Worm (Caenorhabditis elegans) whole organism, young adult: ENCODE data around the gene ztf-1.
A peak's percentile ranks its signal among the peaks of the same experiment; 100 is the strongest.

Experiments
- B0336.3 ChIP-seq: fragments of 200-800 bp; sonication (Bioruptor generic); IDR thresholded peaks from 2 replicates; pipeline ENCODE4 v1.3.6; 2022; ENCODE audit warnings: missing genetic modification characterization, missing compliant biosample characterization
- C06A6.2 ChIP-seq: fragments of 200-800 bp; sonication (Bioruptor generic); conservative IDR thresholded peaks from 2 replicates; pipeline ENCODE4 v1.3.6; 2022; ENCODE audit warnings: missing genetic modification characterization, missing compliant biosample characterization
- K11D2.4 ChIP-seq: fragments of 200-800 bp; sonication (Bioruptor generic); IDR thresholded peaks from 2 replicates; pipeline ENCODE4 v1.3.6; 2022; ENCODE audit warnings: missing genetic modification reagents, missing genetic modification characterization, missing compliant biosample characterization
- K12H6.12 ChIP-seq: fragments of 200-800 bp; sonication (Bioruptor generic); optimal IDR thresholded peaks from 2 replicates; lab custom pipeline; 2018; ENCODE audit warnings: mild to moderate bottlenecking, missing genetic modification characterization, missing compliant biosample characterization
- Y53F4B.3 ChIP-seq: fragments of 200-800 bp; sonication (Bioruptor generic); IDR thresholded peaks from 2 replicates; pipeline ENCODE4 v1.3.6; 2022; ENCODE audit warnings: missing genetic modification reagents, missing genetic modification characterization, missing compliant biosample characterization
- Y56A3A.18 ChIP-seq: fragments of 200-800 bp; sonication (Bioruptor generic); IDR thresholded peaks from 2 replicates; pipeline ENCODE4 v1.3.6; 2022; ENCODE audit warnings: missing genetic modification reagents, missing genetic modification characterization, missing compliant biosample characterization
- Y67H2A.10 ChIP-seq: fragments of 200-800 bp; sonication (Bioruptor generic); conservative IDR thresholded peaks from 2 replicates; pipeline ENCODE4 v1.3.6; 2022; ENCODE audit warnings: missing genetic modification reagents, missing genetic modification characterization, missing compliant biosample characterization
- aptf-3 ChIP-seq: fragments of 200-800 bp; sonication (Bioruptor generic); IDR thresholded peaks from 2 replicates; pipeline ENCODE4 v1.3.6; 2022; ENCODE audit warnings: missing genetic modification characterization, missing compliant biosample characterization
- attf-6 ChIP-seq: fragments of 200-800 bp; sonication (Bioruptor generic); IDR thresholded peaks from 2 replicates; pipeline ENCODE4 v1.3.6; 2022; ENCODE audit warnings: missing genetic modification reagents, missing genetic modification characterization, missing compliant biosample characterization
- cebp-1 ChIP-seq, 2 experiments: fragments of 200-800 bp in 1 of 2; sonication (Bioruptor generic) in 1 of 2; sonication (generic microtip) in 1 of 2; IDR thresholded peaks in 1 of 2; optimal IDR thresholded peaks in 1 of 2; 2 replicates each; pipeline versions ENCODE4 v1.3.6 to Lab custom; 2017 to 2022; ENCODE audit warnings: missing compliant biosample characterization in 2 of 2, missing genetic modification characterization in 2 of 2, mild to moderate bottlenecking in 1 of 2, missing genetic modification reagents in 1 of 2, moderate library complexity in 1 of 2
- ceh-100 ChIP-seq: fragments of 200-800 bp; sonication (Bioruptor generic); IDR thresholded peaks from 2 replicates; pipeline ENCODE4 v1.3.6; 2022; ENCODE audit warnings: missing genetic modification reagents, missing genetic modification characterization, missing compliant biosample characterization
- ceh-27 ChIP-seq: fragments of 200-800 bp; sonication (Bioruptor generic); optimal IDR thresholded peaks from 2 replicates; lab custom pipeline; 2018; ENCODE audit warnings: mild to moderate bottlenecking, missing genetic modification characterization, moderate library complexity, missing compliant biosample characterization
- chd-7 ChIP-seq: sonication (generic microtip); optimal IDR thresholded peaks from 2 replicates; lab custom pipeline; 2016; ENCODE audit warnings: mild to moderate bottlenecking, missing genetic modification characterization, moderate library complexity, missing compliant biosample characterization
- efl-1 ChIP-seq: fragments of 150-350 bp; optimal IDR thresholded peaks from 2 replicates; lab custom pipeline; 2014; ENCODE audit warnings: missing biosample characterization, missing genetic modification reagents, missing genetic modification characterization
- ets-4 ChIP-seq: fragments of 200-800 bp; sonication (Bioruptor generic); optimal IDR thresholded peaks from 2 replicates; lab custom pipeline; 2018; ENCODE audit warnings: mild to moderate bottlenecking, missing genetic modification characterization, missing compliant biosample characterization
- gei-17 ChIP-seq: fragments of 200-800 bp; sonication (Bioruptor generic); optimal IDR thresholded peaks from 2 replicates; lab custom pipeline; 2018; ENCODE audit warnings: mild to moderate bottlenecking, missing genetic modification characterization, missing compliant biosample characterization
- hrde-1 ChIP-seq: sonication (generic microtip); optimal IDR thresholded peaks from 2 replicates; lab custom pipeline; 2016; ENCODE audit warnings: missing genetic modification characterization, mild to moderate bottlenecking, missing compliant biosample characterization, moderate library complexity, missing genotype, missing genetic modification reagents, borderline replicate concordance
- hsf-1 ChIP-seq: fragments of 200-800 bp; sonication (Bioruptor generic); IDR thresholded peaks from 2 replicates; pipeline ENCODE4 v1.3.6; 2022; ENCODE audit warnings: missing genetic modification reagents, missing genetic modification characterization, missing compliant biosample characterization
- lin-54 ChIP-seq: fragments of 200-800 bp; sonication (Bioruptor generic); optimal IDR thresholded peaks from 2 replicates; lab custom pipeline; 2018; ENCODE audit warnings: mild to moderate bottlenecking, missing genetic modification characterization, missing compliant biosample characterization
- madf-8 ChIP-seq: fragments of 200-800 bp; sonication (Bioruptor generic); conservative IDR thresholded peaks from 2 replicates; pipeline ENCODE4 v1.3.6; 2022; ENCODE audit warnings: missing genetic modification reagents, missing genetic modification characterization, missing compliant biosample characterization
- mxl-1 ChIP-seq: sonication (generic microtip); optimal IDR thresholded peaks from 2 replicates; lab custom pipeline; 2016; ENCODE audit warnings: missing genetic modification characterization, missing compliant biosample characterization
- nfyb-1 ChIP-seq: fragments of 200-800 bp; sonication (Bioruptor generic); IDR thresholded peaks from 2 replicates; pipeline ENCODE4 v1.3.6; 2022; ENCODE audit warnings: missing genetic modification reagents, missing genetic modification characterization, missing compliant biosample characterization
- nhr-27 ChIP-seq: fragments of 200-800 bp; sonication (Bioruptor generic); optimal IDR thresholded peaks from 2 replicates; lab custom pipeline; 2018; ENCODE audit warnings: mild to moderate bottlenecking, missing genetic modification characterization, moderate library complexity, missing compliant biosample characterization
- nhr-80 ChIP-seq: sonication (generic microtip); optimal IDR thresholded peaks from 2 replicates; lab custom pipeline; 2016; ENCODE audit warnings: missing genetic modification characterization, missing compliant biosample characterization
- sdz-38 ChIP-seq: sonication (generic microtip); optimal IDR thresholded peaks from 2 replicates; lab custom pipeline; 2016; ENCODE audit warnings: missing genotype, missing genetic modification characterization, missing compliant biosample characterization
- snpc-3.4 ChIP-seq: sonication (generic microtip); optimal IDR thresholded peaks from 2 replicates; lab custom pipeline; 2017; ENCODE audit warnings: missing genetic modification characterization, mild to moderate bottlenecking, missing compliant biosample characterization, antibody characterized with exemption, moderate library complexity, missing genotype, missing genetic modification reagents
- somi-1 ChIP-seq: fragments of 200-800 bp; sonication (Bioruptor generic); optimal IDR thresholded peaks from 2 replicates; lab custom pipeline; 2018; ENCODE audit warnings: mild to moderate bottlenecking, missing genetic modification characterization, missing compliant biosample characterization
- tbp1 ChIP-seq: fragments of 200-800 bp; sonication (Bioruptor generic); optimal IDR thresholded peaks from 2 replicates; lab custom pipeline; 2018; ENCODE audit warnings: mild to moderate bottlenecking, missing genetic modification characterization, missing compliant biosample characterization
- unc-62 ChIP-seq: fragments of 150-350 bp; optimal IDR thresholded peaks from 2 replicates; lab custom pipeline; 2014; ENCODE audit warnings: missing biosample characterization, missing genetic modification reagents, missing genetic modification characterization
- ztf-22 ChIP-seq: fragments of 200-800 bp; sonication (Bioruptor generic); optimal IDR thresholded peaks from 2 replicates; lab custom pipeline; 2018; ENCODE audit warnings: mild to moderate bottlenecking, missing genetic modification characterization, moderate library complexity, missing compliant biosample characterization
- ztf-25 ChIP-seq: fragments of 200-800 bp; sonication (Bioruptor generic); IDR thresholded peaks from 2 replicates; pipeline ENCODE4 v1.3.6; 2022; ENCODE audit warnings: missing genetic modification reagents, missing genetic modification characterization, missing compliant biosample characterization
- ztf-26 ChIP-seq: sonication (generic microtip); optimal IDR thresholded peaks from 2 replicates; lab custom pipeline; 2017; ENCODE audit warnings: missing genetic modification characterization, missing compliant biosample characterization

The ztf-1 gene

DNA sequence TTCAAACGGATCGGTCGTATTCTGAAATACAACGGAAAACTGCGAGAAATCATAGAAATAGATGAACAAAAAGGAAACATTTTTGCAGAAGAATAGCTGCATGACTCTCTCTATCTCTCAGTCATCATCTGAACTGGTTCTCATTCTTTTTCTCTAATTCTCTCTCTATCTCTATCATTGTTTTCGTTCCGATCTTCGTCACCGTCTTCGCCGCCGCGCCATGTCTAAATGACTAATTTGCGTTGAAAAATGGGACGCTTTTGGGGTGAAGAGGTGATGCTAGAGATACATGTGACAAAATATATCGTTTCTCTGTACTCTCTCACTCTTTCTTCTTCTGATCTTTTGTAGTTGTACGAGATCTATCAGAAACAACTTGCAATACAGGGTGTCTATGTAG, 11.7 kb downstream of the ztf-1 start (continued):
- no peak for TF ChIP-seq C06A6.2 (GFP tag; lab: Robert Waterston, UW)
- TF ChIP-seq ceh-27: no peak
- no peak for TF ChIP-seq cebp-1 (GFP tag; IDR thresholded peaks at IDR 0.05; lab: Robert Waterston, UW)
- peak; percentile 27 for TF ChIP-seq cebp-1 (tag; optimal IDR thresholded peaks at IDR 0.05; lab: Kevin White, UChicago)
- TF ChIP-seq snpc-3.4 (tag; lab: Kevin White, UChicago): no peak
- TF ChIP-seq ets-4 (GFP tag; lab: Kevin White, UChicago): no peak
- TF ChIP-seq Y56A3A.18 (GFP tag; lab: Robert Waterston, UW): no peak
- no peak for TF ChIP-seq ztf-22 (GFP tag; lab: Kevin White, UChicago)
- no peak for TF ChIP-seq ceh-100
- no peak for TF ChIP-seq ztf-25
- no peak for TF ChIP-seq Y67H2A.10 (GFP tag; lab: Robert Waterston, UW)
- peak; percentile 60 for TF ChIP-seq ztf-26
- peak; percentile 16 for TF ChIP-seq chd-7
- no peak for TF ChIP-seq unc-62 (GFP tag; lab: Kevin White, UChicago)
- no peak for TF ChIP-seq hrde-1 (tag; lab: Kevin White, UChicago)
- no peak for TF ChIP-seq K11D2.4 (GFP tag; lab: Robert Waterston, UW)
- no peak for TF ChIP-seq K12H6.12 (tag; lab: Kevin White, UChicago)
- TF ChIP-seq B0336.3 (GFP tag; lab: Robert Waterston, UW): no peak
- TF ChIP-seq somi-1: peak; percentile 60
- no peak for TF ChIP-seq aptf-3 (GFP tag; lab: Robert Waterston, UW)
- no peak for TF ChIP-seq nhr-80 (tag; lab: Kevin White, UChicago)
- no peak for TF ChIP-seq tbp1 (GFP tag; lab: Kevin White, UChicago)

- TF ChIP-seq snpc-3.4 (tag; lab: Kevin White, UChicago) (no peak), Y53F4B.3 (GFP tag; lab: Robert Waterston, UW) (no peak), attf-6 (GFP tag; lab: Robert Waterston, UW) (no peak), madf-8 (GFP tag; lab: Robert Waterston, UW) (no peak), gei-17 (no peak), mxl-1 (tag; lab: Kevin White, UChicago) (no peak), sdz-38 (tag; lab: Kevin White, UChicago) (no peak), ztf-26 (no peak), hsf-1 (GFP tag; lab: Robert Waterston, UW) (no peak), efl-1 (GFP tag; lab: Kevin White, UChicago) (no peak), lin-54 (no peak), nhr-27 (tag; lab: Kevin White, UChicago) (no peak)
- TF ChIP-seq, all 124 proteins: peak for 0
Observed at ce11 chrIII:8779912-8780311, 12.2 kb downstream of the ztf-1 start, which contains the start of gene K02D10.4. TSS of gene K02D10.4 (minus strand) at chrIII:8780012.

DNA sequence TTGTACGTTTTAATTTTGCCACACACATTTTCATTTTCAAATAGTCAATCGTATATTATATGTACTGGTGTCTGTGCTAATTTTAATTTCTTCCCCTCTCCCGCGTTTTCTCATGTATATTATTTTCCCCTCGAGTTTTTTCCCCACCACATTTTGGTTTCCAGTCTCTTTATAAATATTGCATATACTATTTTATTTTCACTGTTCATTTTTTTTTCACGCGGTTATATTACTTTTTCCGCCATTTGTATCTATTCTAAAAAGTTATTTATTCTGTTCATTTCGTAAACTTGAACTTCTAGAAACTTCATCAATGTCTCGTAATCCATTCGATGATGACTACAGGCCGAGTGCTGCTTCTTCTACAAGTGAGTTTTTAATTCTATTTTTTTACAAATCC, 16.2 kb downstream of the ztf-1 start, which contains the start of gene snap-29:
snap-29 (plus strand) TSS at position 301 of the 400 bp plus-strand sequence.
- 0 out of 2 replicates have a peak, but pooled peaks have one; percentile 9 for TF ChIP-seq nfyb-1 (GFP tag; lab: Robert Waterston, UW)
- TF ChIP-seq ztf-22 (GFP tag; lab: Kevin White, UChicago): no peak

ce11 chrIII:8773375-8773774, 18.8 kb downstream of the ztf-1 start:
- TF ChIP-seq hsf-1 (GFP tag; lab: Robert Waterston, UW) (0 out of 2 replicates have a peak, but pooled peaks have one; percentile 22), K12H6.12 (tag; lab: Kevin White, UChicago) (no peak)
